Worm (Caenorhabditis elegans) whole organism, late embryonic: ENCODE measurements around the gene wdr-5.1.
A peak's percentile ranks its signal among the peaks of the same experiment; 100 is the strongest.

ENCODE experiments used
- C08G9.2 ChIP-seq: sonication (generic microtip); optimal IDR thresholded peaks from 2 replicates; lab custom pipeline; 2016; ENCODE audit warnings: mild to moderate bottlenecking, missing genetic modification characterization, moderate library complexity, missing compliant biosample characterization
- T23F11.4 ChIP-seq: fragments of 200-800 bp; sonication (Bioruptor generic); optimal IDR thresholded peaks from 2 replicates; lab custom pipeline; 2018; ENCODE audit warnings: mild to moderate bottlenecking, missing genetic modification characterization, missing compliant biosample characterization
- ahr-1 ChIP-seq: sonication (generic microtip); optimal IDR thresholded peaks from 2 replicates; lab custom pipeline; 2016; ENCODE audit warnings: missing genetic modification characterization, missing compliant biosample characterization
- ceh-14 ChIP-seq: sonication (generic microtip); optimal IDR thresholded peaks from 2 replicates; lab custom pipeline; 2016; ENCODE audit warnings: missing genotype, missing genetic modification characterization, missing compliant biosample characterization
- ceh-19 ChIP-seq: fragments of 200-800 bp; sonication (Bioruptor generic); optimal IDR thresholded peaks from 2 replicates; lab custom pipeline; 2018; ENCODE audit warnings: mild to moderate bottlenecking, missing genetic modification characterization, missing compliant biosample characterization
- ceh-2 ChIP-seq: sonication (generic microtip); optimal IDR thresholded peaks from 2 replicates; lab custom pipeline; 2016; ENCODE audit warnings: missing genotype, missing genetic modification characterization, missing compliant biosample characterization
- ceh-22 ChIP-seq: sonication (generic microtip); optimal IDR thresholded peaks from 2 replicates; lab custom pipeline; 2017; ENCODE audit warnings: missing biosample characterization, missing genetic modification characterization
- ceh-24 ChIP-seq: sonication (generic microtip); optimal IDR thresholded peaks from 2 replicates; lab custom pipeline; 2016; ENCODE audit warnings: mild to moderate bottlenecking, missing genetic modification characterization, missing compliant biosample characterization
- ceh-30 ChIP-seq: fragments of 150-350 bp; optimal IDR thresholded peaks from 2 replicates; lab custom pipeline; 2014; ENCODE audit warnings: missing biosample characterization, missing genetic modification characterization
- ceh-31 ChIP-seq: sonication (generic microtip); optimal IDR thresholded peaks from 2 replicates; lab custom pipeline; 2016; ENCODE audit warnings: missing genetic modification characterization, missing compliant biosample characterization
- ceh-34 ChIP-seq: sonication (generic microtip); optimal IDR thresholded peaks from 2 replicates; lab custom pipeline; 2016; ENCODE audit warnings: mild to moderate bottlenecking, missing genetic modification characterization, missing compliant biosample characterization
- che-1 ChIP-seq: sonication (generic microtip); optimal IDR thresholded peaks from 2 replicates; lab custom pipeline; 2016; ENCODE audit warnings: mild to moderate bottlenecking, missing genetic modification characterization, missing compliant biosample characterization
- dmd-4 ChIP-seq: sonication (generic microtip); optimal IDR thresholded peaks from 2 replicates; lab custom pipeline; 2016; ENCODE audit warnings: borderline replicate concordance, missing genetic modification characterization, missing compliant biosample characterization
- elt-4 ChIP-seq: sonication (generic microtip); optimal IDR thresholded peaks from 2 replicates; lab custom pipeline; 2016; ENCODE audit warnings: missing genetic modification characterization, missing compliant biosample characterization
- ets-4 ChIP-seq: sonication (generic microtip); optimal IDR thresholded peaks from 2 replicates; lab custom pipeline; 2016; ENCODE audit warnings: missing genetic modification characterization, missing compliant biosample characterization
- eyg-1 ChIP-seq: sonication (generic microtip); optimal IDR thresholded peaks from 2 replicates; lab custom pipeline; 2016; ENCODE audit warnings: missing genotype, missing genetic modification characterization, missing compliant biosample characterization
- fax-1 ChIP-seq: sonication (generic microtip); optimal IDR thresholded peaks from 2 replicates; lab custom pipeline; 2016; ENCODE audit warnings: missing genotype, missing genetic modification characterization, missing compliant biosample characterization
- fkh-10 ChIP-seq: fragments of 150-350 bp; optimal IDR thresholded peaks from 2 replicates; lab custom pipeline; 2014; ENCODE audit warnings: missing biosample characterization, missing genetic modification reagents, missing genetic modification characterization
- fkh-6 ChIP-seq: sonication (generic microtip); optimal IDR thresholded peaks from 2 replicates; lab custom pipeline; 2016; ENCODE audit warnings: missing genetic modification characterization, missing compliant biosample characterization
- gmeb-2 ChIP-seq: sonication (generic microtip); optimal IDR thresholded peaks from 2 replicates; lab custom pipeline; 2016; ENCODE audit warnings: missing genetic modification characterization, inconsistent platforms, missing compliant biosample characterization
- hlh-13 ChIP-seq: fragments of 200-800 bp; sonication (Bioruptor generic); optimal IDR thresholded peaks from 2 replicates; lab custom pipeline; 2018; ENCODE audit warnings: mild to moderate bottlenecking, missing genetic modification characterization, missing compliant biosample characterization
- hlh-30 ChIP-seq: sonication (generic microtip); optimal IDR thresholded peaks from 2 replicates; lab custom pipeline; 2017; ENCODE audit warnings: antibody characterized with exemption, missing genetic modification characterization, missing compliant biosample characterization; ENCODE audit not compliant: insufficient read depth
- hlh-8 ChIP-seq: sonication (generic microtip); optimal IDR thresholded peaks from 2 replicates; lab custom pipeline; 2016; ENCODE audit warnings: missing genotype, missing genetic modification characterization, missing compliant biosample characterization
- nfya-1 ChIP-seq: sonication (generic microtip); optimal IDR thresholded peaks from 2 replicates; lab custom pipeline; 2017; ENCODE audit warnings: missing genetic modification characterization, mild to moderate bottlenecking, missing compliant biosample characterization, antibody characterized with exemption, moderate library complexity
- nhr-11 ChIP-seq: fragments of 150-350 bp; optimal IDR thresholded peaks from 2 replicates; lab custom pipeline; 2014; ENCODE audit warnings: missing biosample characterization, missing genetic modification characterization
- nhr-232 ChIP-seq: sonication (generic microtip); optimal IDR thresholded peaks from 2 replicates; lab custom pipeline; 2016; ENCODE audit warnings: missing genetic modification characterization, missing compliant biosample characterization
- npax-4 ChIP-seq: sonication (generic microtip); optimal IDR thresholded peaks from 2 replicates; lab custom pipeline; 2016; ENCODE audit warnings: missing genetic modification characterization, missing compliant biosample characterization
- odd-2 ChIP-seq: sonication (generic microtip); optimal IDR thresholded peaks from 2 replicates; lab custom pipeline; 2017; ENCODE audit warnings: antibody characterized with exemption, mild to moderate bottlenecking, missing genetic modification characterization, missing compliant biosample characterization
- pag-3 ChIP-seq: sonication (generic microtip); optimal IDR thresholded peaks from 2 replicates; lab custom pipeline; 2016; ENCODE audit warnings: missing compliant biosample characterization, missing genetic modification characterization, borderline replicate concordance
- pax-1 ChIP-seq: fragments of 150-350 bp; optimal IDR thresholded peaks from 2 replicates; lab custom pipeline; 2014; ENCODE audit warnings: missing biosample characterization, missing genetic modification characterization
- pqm-1 ChIP-seq: sonication (generic microtip); optimal IDR thresholded peaks from 2 replicates; lab custom pipeline; 2016; ENCODE audit warnings: missing genetic modification characterization, missing compliant biosample characterization
- ref-2 ChIP-seq: sonication (generic microtip); optimal IDR thresholded peaks from 2 replicates; lab custom pipeline; 2016; ENCODE audit warnings: missing genetic modification characterization, missing compliant biosample characterization
- rnt-1 ChIP-seq: sonication (generic microtip); optimal IDR thresholded peaks from 2 replicates; lab custom pipeline; 2016; ENCODE audit warnings: missing genetic modification characterization, missing compliant biosample characterization
- sox-2 ChIP-seq: fragments of 200-800 bp; sonication (Bioruptor generic); IDR thresholded peaks from 2 replicates; pipeline ENCODE4 v1.3.6; 2022; ENCODE audit warnings: missing genetic modification reagents, missing genetic modification characterization, missing compliant biosample characterization
- sox-4 ChIP-seq: sonication (generic microtip); optimal IDR thresholded peaks from 2 replicates; lab custom pipeline; 2017; ENCODE audit warnings: mild to moderate bottlenecking, missing genetic modification characterization, inconsistent platforms, missing compliant biosample characterization
- syd-9 ChIP-seq: sonication (generic microtip); optimal IDR thresholded peaks from 2 replicates; lab custom pipeline; 2016; ENCODE audit warnings: mild to moderate bottlenecking, missing genetic modification characterization, moderate library complexity, missing compliant biosample characterization
- tbx-7 ChIP-seq: sonication (generic microtip); optimal IDR thresholded peaks from 2 replicates; lab custom pipeline; 2016; ENCODE audit warnings: missing genotype, missing genetic modification characterization, missing compliant biosample characterization
- ttx-3 ChIP-seq: sonication (generic microtip); optimal IDR thresholded peaks from 2 replicates; lab custom pipeline; 2016; ENCODE audit warnings: missing genetic modification reagents, missing genetic modification characterization, missing compliant biosample characterization
- unc-3 ChIP-seq, 2 experiments: fragments of 200-800 bp in 1 of 2; sonication (Bioruptor generic) in 1 of 2; sonication (generic microtip) in 1 of 2; conservative IDR thresholded peaks in 1 of 2; optimal IDR thresholded peaks in 1 of 2; 2 replicates each; pipeline versions ENCODE4 v1.3.6 to Lab custom; 2016 to 2022; ENCODE audit warnings: missing compliant biosample characterization in 2 of 2, missing genetic modification characterization in 2 of 2, missing genetic modification reagents in 1 of 2
- unc-42 ChIP-seq: sonication (generic microtip); optimal IDR thresholded peaks from 2 replicates; lab custom pipeline; 2016; ENCODE audit warnings: missing genotype, missing genetic modification characterization, missing compliant biosample characterization

wdr-5.1 gene

ce11 chrIII:3735509-3736255, 30.6 kb downstream of the wdr-5.1 start:
- TF ChIP-seq C08G9.2 (tag; lab: Kevin White, UChicago) (no peak), npax-4 (no peak), hlh-30 (tag; lab: Kevin White, UChicago) (peak; percentile 69), ceh-2 (no peak), ceh-31 (tag; lab: Kevin White, UChicago) (peak; percentile 6), unc-42 (tag; lab: Kevin White, UChicago) (no peak), unc-3 (GFP tag; conservative IDR thresholded peaks at IDR 0.05; lab: Robert Waterston, UW) (no peak), unc-3 (tag; optimal IDR thresholded peaks at IDR 0.05; lab: Kevin White, UChicago) (no peak), pax-1 (no peak), che-1 (tag; lab: Kevin White, UChicago) (no peak), ahr-1 (no peak)

- no peak for TF ChIP-seq che-1 (tag; lab: Kevin White, UChicago)
- TF ChIP-seq fkh-10 (GFP tag; lab: Kevin White, UChicago): no peak
- no peak for TF ChIP-seq ceh-30
- TF ChIP-seq odd-2 (tag; lab: Kevin White, UChicago): no peak
- no peak for TF ChIP-seq ceh-34
- no peak for TF ChIP-seq hlh-8 (tag; lab: Kevin White, UChicago)
- no peak for TF ChIP-seq ref-2
- no peak for TF ChIP-seq ceh-24 (tag; lab: Kevin White, UChicago)
- no peak for TF ChIP-seq rnt-1 (tag; lab: Kevin White, UChicago)
- no peak for TF ChIP-seq sox-4 (tag; lab: Kevin White, UChicago)
- TF ChIP-seq ceh-22 (tag; lab: Kevin White, UChicago): no peak
- TF ChIP-seq, all 69 proteins: peak for 0
These were observed 31.2 kb downstream of the wdr-5.1 start, which contains the start of gene F34D10.4 for ce11 chrIII:3736302-3736701. F34D10.4 (plus strand) TSS chrIII:3736602.

- TF ChIP-seq pax-1 (no peak), ref-2 (no peak), T23F11.4 (GFP tag; lab: Kevin White, UChicago) (no peak), ceh-31 (tag; lab: Kevin White, UChicago) (no peak), nfya-1 (tag; lab: Kevin White, UChicago) (no peak), ttx-3 (no peak), nhr-11 (tag; lab: Kevin White, UChicago) (no peak), fkh-6 (no peak), fax-1 (no peak), hlh-13 (no peak), pqm-1 (tag; lab: Kevin White, UChicago) (no peak), hlh-30 (tag; lab: Kevin White, UChicago) (no peak), sox-2 (no peak), nhr-232 (tag; lab: Kevin White, UChicago) (no peak)
These were observed 32.7 kb downstream of the wdr-5.1 start for ce11 chrIII:3737742-3738141.

ce11 chrIII:3738331-3738730, 33.2 kb downstream of the wdr-5.1 start:
- TF ChIP-seq rnt-1 (tag; lab: Kevin White, UChicago): no peak
- no peak for TF ChIP-seq hlh-13
- no peak for TF ChIP-seq fax-1
- TF ChIP-seq ets-4: no peak

- no peak for TF ChIP-seq nhr-232 (tag; lab: Kevin White, UChicago)
- TF ChIP-seq dmd-4 (tag; lab: Kevin White, UChicago): no peak
- no peak for TF ChIP-seq elt-4 (tag; lab: Kevin White, UChicago)
- no peak for TF ChIP-seq ceh-14 (tag; lab: Kevin White, UChicago)
- no peak for TF ChIP-seq tbx-7
- no peak for TF ChIP-seq pag-3 (tag; lab: Kevin White, UChicago)
- no peak for TF ChIP-seq sox-2
- TF ChIP-seq syd-9: no peak
- TF ChIP-seq ceh-19: no peak
- no peak for TF ChIP-seq eyg-1
- TF ChIP-seq gmeb-2 (tag; lab: Kevin White, UChicago): no peak
These were observed 37.0 kb downstream of the wdr-5.1 start for ce11 chrIII:3742090-3742489.
